Fruit fly (Drosophila melanogaster) Kc167 (cell line): ENCODE data around the gene CG6659.

Experiments used
- Myc ChIP-seq: fragments of >200 bp; optimal IDR thresholded peaks from 2 replicates; lab custom pipeline; 2017; ENCODE audit warnings: missing external identifiers
- Sin3A ChIP-seq: fragments of >200 bp; optimal IDR thresholded peaks from 2 replicates; lab custom pipeline; 2018; ENCODE audit warnings: missing external identifiers
- h ChIP-seq: fragments of >200 bp; optimal IDR thresholded peaks from 3 replicates; lab custom pipeline; 2018; ENCODE audit warnings: missing external identifiers
- insv ChIP-seq: fragments of >200 bp; optimal IDR thresholded peaks from 3 replicates; lab custom pipeline; 2018; ENCODE audit warnings: missing external identifiers
- psq ChIP-seq: fragments of >200 bp; optimal IDR thresholded peaks from 2 replicates; lab custom pipeline; 2017; ENCODE audit warnings: missing external identifiers
- ttk ChIP-seq: sonication (Bioruptor generic); optimal IDR thresholded peaks from 2 replicates; lab custom pipeline; 2017; ENCODE audit warnings: missing external identifiers

- TF ChIP-seq Myc (lab: Kevin White, UChicago), result no peak
- TF ChIP-seq Sin3A, result no peak
- no peak for TF ChIP-seq psq (lab: Kevin White, UChicago)
- TF ChIP-seq h, result no peak
- TF ChIP-seq insv, result no peak
- no peak for TF ChIP-seq ttk
These were observed 44.7 kb upstream of the CG6659 start for dm6 chrX:18701752-18702151.
